Fruit fly (Drosophila melanogaster): Measurements from ENCODE around the gene Grl36b.

DNA sequence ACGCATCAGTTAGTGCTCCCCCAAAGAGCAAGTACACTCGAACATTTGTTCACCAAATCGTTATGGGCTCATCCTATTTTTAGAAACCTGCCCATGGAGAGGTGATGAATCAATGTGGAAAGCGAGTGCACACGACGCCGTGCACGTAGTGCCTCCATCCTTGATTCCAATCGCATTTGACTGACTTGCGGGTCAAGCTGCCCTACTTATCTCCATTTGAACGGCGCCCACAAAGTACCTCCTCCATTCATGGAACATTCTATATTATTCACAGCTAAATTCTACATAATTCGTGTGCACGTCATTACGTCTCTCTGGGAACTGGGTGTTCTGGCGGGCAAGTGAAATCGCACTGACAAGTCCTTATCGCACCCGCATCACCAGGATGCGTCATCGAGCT is 17.6 kb upstream of the Grl36b start:
- TF ChIP-seq Mio (GFP tag; optimal IDR thresholded peaks at IDR 0.05) (no peak), OdsH (GFP tag; optimal IDR thresholded peaks at IDR 0.05) (no peak), pan (optimal IDR thresholded peaks at IDR 0.05) (no peak), psq (GFP tag; optimal IDR thresholded peaks at IDR 0.05) (no peak), Rel (GFP tag; optimal IDR thresholded peaks at IDR 0.05) (no peak), Rel (tag; optimal IDR thresholded peaks at IDR 0.05) (no peak), HLH106 (tag; optimal IDR thresholded peaks at IDR 0.05) (no peak), Dfd (GFP tag; optimal IDR thresholded peaks at IDR 0.05) (no peak), Myc (optimal IDR thresholded peaks at IDR 0.05) (no peak), h (GFP tag; optimal IDR thresholded peaks at IDR 0.05) (no peak)
